Worm (Caenorhabditis elegans): ENCODE measurements around the gene Y7A9A.1.

Gene Y7A9A.1

ce11 chrIV:16216165-16216564 is 19.3 kb downstream of the Y7A9A.1 start:
- no peak for TF ChIP-seq tab-1 (GFP tag; IDR thresholded peaks at IDR 0.05)
- no peak for TF ChIP-seq ref-1 (GFP tag; conservative IDR thresholded peaks at IDR 0.05)
- no peak for TF ChIP-seq flt-1 (GFP tag; IDR thresholded peaks at IDR 0.05)
- TF ChIP-seq klf-2 (GFP tag; conservative IDR thresholded peaks at IDR 0.05) = no peak
- no peak for TF ChIP-seq ztf-23 (GFP tag; IDR thresholded peaks at IDR 0.05)
- TF ChIP-seq cog-1 (tag; optimal IDR thresholded peaks at IDR 0.05) = no peak
- no peak for TF ChIP-seq med-1 (GFP tag; optimal IDR thresholded peaks at IDR 0.05; ENCODE audit: insufficient read depth)
- TF ChIP-seq T22C8.4 (GFP tag; IDR thresholded peaks at IDR 0.05) = no peak
- no peak for TF ChIP-seq ztf-29 (GFP tag; IDR thresholded peaks at IDR 0.05)

DNA sequence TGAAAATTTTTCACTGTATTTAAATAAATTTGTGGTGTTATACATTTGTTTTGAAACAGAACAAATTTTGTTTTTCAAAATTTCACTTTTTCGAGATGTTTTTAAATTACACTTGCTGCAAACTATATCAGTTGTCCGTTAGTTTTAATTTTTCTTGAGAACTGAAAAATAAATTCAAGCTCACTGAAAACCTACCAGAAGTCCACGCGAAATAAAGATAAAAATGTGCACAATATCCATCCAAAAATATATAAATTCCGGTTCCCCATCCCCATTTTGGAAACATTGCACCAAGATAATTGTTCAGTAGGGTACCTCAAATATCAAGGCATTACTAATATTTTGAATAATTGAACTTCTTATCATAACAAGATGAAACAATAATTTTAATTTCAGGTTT is 23.9 kb downstream of the Y7A9A.1 start:
- TF ChIP-seq T22C8.4 (GFP tag; IDR thresholded peaks at IDR 0.05) (no peak), med-1 (GFP tag; optimal IDR thresholded peaks at IDR 0.05; ENCODE audit: insufficient read depth) (no peak), tab-1 (GFP tag; IDR thresholded peaks at IDR 0.05) (no peak), ref-1 (GFP tag; conservative IDR thresholded peaks at IDR 0.05) (no peak), klf-2 (GFP tag; conservative IDR thresholded peaks at IDR 0.05) (no peak), cog-1 (tag; optimal IDR thresholded peaks at IDR 0.05) (no peak), ztf-23 (GFP tag; IDR thresholded peaks at IDR 0.05) (no peak)

DNA sequence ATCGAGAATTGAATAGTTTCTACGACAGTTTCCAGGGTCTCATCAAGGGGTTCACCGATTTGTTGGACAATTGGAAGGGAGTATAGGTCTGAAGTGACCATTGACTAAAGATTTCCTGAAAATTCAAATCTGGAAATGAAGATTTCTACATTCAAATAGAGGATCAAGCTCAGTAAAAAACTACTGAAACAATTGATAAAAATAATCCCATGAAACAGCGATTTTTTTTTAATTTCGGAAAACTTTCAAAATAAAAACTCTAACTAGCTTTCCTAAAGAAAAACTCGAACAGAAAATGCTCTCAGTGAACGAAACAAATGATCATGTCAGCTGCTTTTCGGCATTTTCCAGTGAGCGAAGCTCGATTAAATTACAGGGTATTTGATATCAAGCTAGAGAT is 24.7 kb downstream of the Y7A9A.1 start, which contains the start of gene srv-11:
TSS of gene srv-11 (minus strand) at position 101 of the 400 bp plus-strand sequence.
- TF ChIP-seq tab-1 (GFP tag; IDR thresholded peaks at IDR 0.05) (no peak), klf-2 (GFP tag; conservative IDR thresholded peaks at IDR 0.05) (no peak), T22C8.4 (GFP tag; IDR thresholded peaks at IDR 0.05) (no peak), ztf-29 (GFP tag; IDR thresholded peaks at IDR 0.05) (no peak), med-1 (GFP tag; optimal IDR thresholded peaks at IDR 0.05; ENCODE audit: insufficient read depth) (no peak), ztf-23 (GFP tag; IDR thresholded peaks at IDR 0.05) (no peak), flt-1 (GFP tag; IDR thresholded peaks at IDR 0.05) (no peak), cog-1 (tag; optimal IDR thresholded peaks at IDR 0.05) (no peak), ref-1 (GFP tag; conservative IDR thresholded peaks at IDR 0.05) (no peak)

DNA sequence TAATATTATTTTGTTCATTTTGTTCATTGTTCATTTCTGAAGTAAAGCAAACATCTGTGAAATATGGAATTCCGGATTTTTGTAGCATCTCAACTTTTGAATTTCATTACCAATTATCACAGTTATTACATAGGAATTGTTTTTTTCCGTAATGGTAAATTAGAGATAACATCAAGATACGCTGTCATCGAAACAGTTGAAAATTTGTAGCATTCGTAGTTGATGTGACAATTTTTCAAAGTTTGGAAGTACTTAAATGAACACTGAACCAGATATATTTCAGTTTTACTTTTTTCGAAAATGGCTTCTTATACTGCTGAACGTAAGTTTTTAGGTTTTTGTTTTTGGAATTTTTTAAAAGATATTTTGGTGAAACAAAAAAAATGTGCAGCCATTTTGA is 28.9 kb downstream of the Y7A9A.1 start, which contains the start of gene H25K10.4:
TSS of gene H25K10.4 (plus strand) at position 301 of the 400 bp plus-strand sequence.
- TF ChIP-seq ztf-29 (GFP tag; IDR thresholded peaks at IDR 0.05) (no peak), T22C8.4 (GFP tag; IDR thresholded peaks at IDR 0.05) (no peak), med-1 (GFP tag; optimal IDR thresholded peaks at IDR 0.05; ENCODE audit: insufficient read depth) (no peak), klf-2 (GFP tag; conservative IDR thresholded peaks at IDR 0.05) (no peak), tab-1 (GFP tag; IDR thresholded peaks at IDR 0.05) (no peak), ztf-23 (GFP tag; IDR thresholded peaks at IDR 0.05) (no peak), cog-1 (tag; optimal IDR thresholded peaks at IDR 0.05) (no peak), ref-1 (GFP tag; conservative IDR thresholded peaks at IDR 0.05) (no peak), flt-1 (GFP tag; IDR thresholded peaks at IDR 0.05) (no peak)

DNA sequence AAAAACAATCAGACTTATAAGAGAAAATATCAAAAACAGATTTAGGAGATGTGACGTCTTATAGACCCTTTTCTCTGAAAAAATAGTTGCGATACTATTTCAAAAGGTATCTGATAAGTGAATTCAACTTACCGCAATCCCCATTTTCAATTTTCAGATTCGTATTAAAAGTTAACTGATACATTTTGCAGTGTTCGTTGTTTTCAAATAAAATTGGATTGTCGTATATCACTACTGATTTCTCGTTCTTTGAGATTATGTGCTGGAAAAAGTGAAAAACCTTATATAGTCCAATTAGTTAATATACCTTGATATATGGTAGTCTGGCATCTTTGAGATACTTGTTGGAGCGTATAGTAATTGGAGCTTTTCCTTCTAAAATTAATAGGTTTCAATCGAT is 33.6 kb downstream of the Y7A9A.1 start:
- TF ChIP-seq T22C8.4 (GFP tag; IDR thresholded peaks at IDR 0.05) (no peak), tab-1 (GFP tag; IDR thresholded peaks at IDR 0.05) (no peak), flt-1 (GFP tag; IDR thresholded peaks at IDR 0.05) (no peak), ref-1 (GFP tag; conservative IDR thresholded peaks at IDR 0.05) (no peak), klf-2 (GFP tag; conservative IDR thresholded peaks at IDR 0.05) (no peak), cog-1 (tag; optimal IDR thresholded peaks at IDR 0.05) (no peak), ztf-29 (GFP tag; IDR thresholded peaks at IDR 0.05) (no peak), med-1 (GFP tag; optimal IDR thresholded peaks at IDR 0.05; ENCODE audit: insufficient read depth) (no peak)

ce11 chrIV:16233028-16233427 is 36.2 kb downstream of the Y7A9A.1 start, which contains the start of the genes hpa-1 and irld-39:
Gene hpa-1, minus strand, starts transcription at chrIV:16233128.
Gene irld-39, plus strand, starts transcription at chrIV:16233148.
- TF ChIP-seq T22C8.4 (GFP tag; IDR thresholded peaks at IDR 0.05) (no peak), med-1 (GFP tag; optimal IDR thresholded peaks at IDR 0.05; ENCODE audit: insufficient read depth) (no peak), ref-1 (GFP tag; conservative IDR thresholded peaks at IDR 0.05) (no peak), ztf-29 (GFP tag; IDR thresholded peaks at IDR 0.05) (no peak), cog-1 (tag; optimal IDR thresholded peaks at IDR 0.05) (no peak), klf-2 (GFP tag; conservative IDR thresholded peaks at IDR 0.05) (no peak), flt-1 (GFP tag; IDR thresholded peaks at IDR 0.05) (no peak), ztf-23 (GFP tag; IDR thresholded peaks at IDR 0.05) (no peak), tab-1 (GFP tag; IDR thresholded peaks at IDR 0.05) (no peak)

ce11 chrIV:16236827-16237226 is 40.0 kb downstream of the Y7A9A.1 start:
- TF ChIP-seq klf-2 (GFP tag; conservative IDR thresholded peaks at IDR 0.05) (no peak), T22C8.4 (GFP tag; IDR thresholded peaks at IDR 0.05) (no peak)

DNA sequence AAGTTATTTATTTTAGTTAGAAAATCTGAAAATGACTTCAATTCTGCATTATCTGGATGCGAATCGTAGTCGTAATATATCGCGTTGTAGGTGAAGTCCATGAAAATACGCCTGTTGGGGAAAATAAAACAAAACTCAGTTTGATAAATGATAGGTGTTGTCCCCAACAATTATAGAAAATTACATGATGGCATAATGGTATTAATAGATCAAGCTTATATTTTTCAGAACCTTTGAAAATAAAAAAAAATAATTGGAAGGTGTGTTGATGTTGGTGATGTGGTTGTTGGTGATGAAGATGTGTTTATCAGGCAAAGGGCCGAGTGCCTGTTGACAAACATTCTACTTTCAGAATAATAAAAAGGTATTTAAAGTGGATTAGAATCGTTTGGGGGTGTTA is 41.7 kb downstream of the Y7A9A.1 start, which contains the start of gene srw-61:
TSS of gene srw-61 (minus strand) at position 101 of the 400 bp plus-strand sequence.
- TF ChIP-seq klf-2 (GFP tag; conservative IDR thresholded peaks at IDR 0.05) = no peak

DNA sequence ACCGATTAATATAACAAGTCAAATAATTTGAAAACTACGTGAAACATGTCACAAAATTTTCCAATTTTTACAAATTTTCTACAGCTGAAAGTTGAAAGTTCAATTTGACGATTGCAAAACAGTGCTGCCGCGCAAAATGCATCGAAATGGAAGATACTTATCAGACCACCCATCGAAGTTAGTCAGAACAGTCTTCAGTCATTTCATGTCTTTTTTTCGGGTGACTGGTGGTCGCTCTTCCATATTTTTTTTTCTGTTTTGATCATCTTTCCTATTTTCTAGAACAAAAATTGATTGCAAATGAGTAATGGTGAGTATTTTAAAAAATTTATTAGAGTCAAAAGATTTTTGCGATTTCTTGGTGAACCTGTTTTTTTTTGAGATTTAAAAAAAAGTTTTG is 50.3 kb downstream of the Y7A9A.1 start, which contains the start of gene F38C2.1:
TSS of gene F38C2.1 (plus strand) at position 301 of the 400 bp plus-strand sequence.
- TF ChIP-seq ztf-29 (GFP tag; IDR thresholded peaks at IDR 0.05) (no peak), flt-1 (GFP tag; IDR thresholded peaks at IDR 0.05) (no peak), ztf-23 (GFP tag; IDR thresholded peaks at IDR 0.05) (no peak), ref-1 (GFP tag; conservative IDR thresholded peaks at IDR 0.05) (no peak)

Measured in whole organism, midembryonic.